Worm (Caenorhabditis elegans): ENCODE measurements around the gene C35D10.8.

The C35D10.8 gene

ce11 chrIII:4837429-4837828 lies 17.6 kb upstream of the C35D10.8 start, which contains the start of the genes acbp-7 and F26A1.19:
TSS of gene acbp-7 (plus strand) at chrIII:4837729.
TSS of gene F26A1.19 (plus strand) at chrIII:4837731.
- TF ChIP-seq tbx-8 (GFP tag; optimal IDR thresholded peaks at IDR 0.05), result no peak

- TF ChIP-seq mep-1 (tag; optimal IDR thresholded peaks at IDR 0.05) (no peak), cnd-1 (tag; optimal IDR thresholded peaks at IDR 0.05) (no peak), unc-120 (tag; optimal IDR thresholded peaks at IDR 0.05; ENCODE audit: poor library complexity, severe bottlenecking) (no peak), hlh-1 (tag; optimal IDR thresholded peaks at IDR 0.05) (no peak), ham-2 (GFP tag; optimal IDR thresholded peaks at IDR 0.05) (no peak), ces-1 (GFP tag; optimal IDR thresholded peaks at IDR 0.05) (no peak), snpc-4 (tag; optimal IDR thresholded peaks at IDR 0.05) (no peak), nhr-28 (tag; optimal IDR thresholded peaks at IDR 0.05) (no peak), unc-39 (tag; optimal IDR thresholded peaks at IDR 0.05) (no peak), ceh-43 (GFP tag; optimal IDR thresholded peaks at IDR 0.05) (no peak), ztf-11 (tag; optimal IDR thresholded peaks at IDR 0.05) (no peak), nhr-12 (tag; optimal IDR thresholded peaks at IDR 0.05) (no peak), ceh-83 (GFP tag; optimal IDR thresholded peaks at IDR 0.05) (no peak), sem-2 (GFP tag; optimal IDR thresholded peaks at IDR 0.05) (no peak), unc-62 (GFP tag; optimal IDR thresholded peaks at IDR 0.05) (no peak)
Observed at ce11 chrIII:4842173-4842572, 12.8 kb upstream of the C35D10.8 start, which contains the start of gene clec-156. TSS of gene clec-156 (minus strand) at chrIII:4842273.

DNA sequence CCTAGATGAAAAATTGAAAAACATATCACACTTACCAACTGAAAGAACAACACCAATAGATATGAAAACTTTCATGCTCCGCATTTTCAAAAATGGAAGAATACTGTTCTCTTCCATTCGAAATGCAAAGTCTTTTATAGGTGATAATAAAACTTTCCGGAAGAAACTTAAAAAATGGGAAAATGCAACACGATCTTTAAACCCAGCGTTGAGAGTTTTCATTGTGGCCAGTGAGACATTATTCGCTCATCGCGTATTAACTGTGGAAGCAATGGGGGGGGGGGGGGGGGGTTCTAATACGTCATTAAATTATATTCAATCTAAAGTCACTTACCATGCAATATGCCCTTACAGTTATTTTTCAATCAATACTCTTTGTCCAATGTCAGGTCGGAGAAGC lies 10.7 kb upstream of the C35D10.8 start, which contains the start of the genes clec-157 and fkh-5:
clec-157 (minus strand) TSS at position 101 of the 400 bp plus-strand sequence.
fkh-5 (plus strand) TSS at position 336 of the 400 bp plus-strand sequence.
- no peak for TF ChIP-seq ceh-43 (GFP tag; optimal IDR thresholded peaks at IDR 0.05)
- no peak for TF ChIP-seq nhr-237 (tag; optimal IDR thresholded peaks at IDR 0.05)
- no peak for TF ChIP-seq elt-1 (tag; optimal IDR thresholded peaks at IDR 0.05; ENCODE audit: borderline replicate concordance, insufficient read depth)
- no peak for TF ChIP-seq pha-4 (tag; optimal IDR thresholded peaks at IDR 0.05)
- no peak for TF ChIP-seq ceh-39 (tag; optimal IDR thresholded peaks at IDR 0.05)
- no peak for TF ChIP-seq elt-3 (tag; optimal IDR thresholded peaks at IDR 0.05)
- no peak for TF ChIP-seq ztf-11 (tag; optimal IDR thresholded peaks at IDR 0.05)
- TF ChIP-seq flh-1 (GFP tag; optimal IDR thresholded peaks at IDR 0.05), result no peak
- no peak for TF ChIP-seq zip-8 (tag; optimal IDR thresholded peaks at IDR 0.05)
- TF ChIP-seq sptf-1 (tag; optimal IDR thresholded peaks at IDR 0.05), result no peak
- TF ChIP-seq cnd-1 (tag; optimal IDR thresholded peaks at IDR 0.05), result no peak
- no peak for TF ChIP-seq nhr-76 (tag; optimal IDR thresholded peaks at IDR 0.05)
- TF ChIP-seq ceh-83 (GFP tag; optimal IDR thresholded peaks at IDR 0.05), result no peak
- TF ChIP-seq M03D4.4 (tag; optimal IDR thresholded peaks at IDR 0.05), result no peak
- no peak for TF ChIP-seq mep-1 (tag; optimal IDR thresholded peaks at IDR 0.05)
- TF ChIP-seq unc-62 (GFP tag; optimal IDR thresholded peaks at IDR 0.05), result no peak
- no peak for TF ChIP-seq hlh-1 (tag; optimal IDR thresholded peaks at IDR 0.05)
- no peak for TF ChIP-seq ces-1 (GFP tag; optimal IDR thresholded peaks at IDR 0.05)

DNA sequence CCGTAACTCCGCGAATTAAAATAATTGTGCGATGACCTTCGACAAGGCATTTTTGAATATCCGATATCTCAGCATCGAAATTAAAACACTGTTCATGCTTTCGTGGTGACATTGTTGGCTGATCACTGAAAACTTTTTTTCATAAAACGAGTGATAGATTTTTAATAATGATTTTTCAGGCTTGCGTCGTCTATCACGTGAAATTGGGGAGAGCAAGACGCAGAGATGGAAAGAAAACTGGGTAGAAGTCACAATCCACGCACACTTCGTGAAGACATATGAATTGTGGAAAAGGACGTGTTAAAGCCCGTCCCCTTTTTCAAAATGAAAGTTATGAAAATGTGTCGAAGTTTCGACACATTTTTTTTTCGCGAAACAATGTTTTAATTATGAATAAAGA lies 5.3 kb upstream of the C35D10.8 start, which contains the start of gene nonu-1:
nonu-1 (minus strand) TSS at position 169 of the 400 bp plus-strand sequence.
- TF ChIP-seq unc-62 (GFP tag; optimal IDR thresholded peaks at IDR 0.05), result no peak
- no peak for TF ChIP-seq ceh-43 (GFP tag; optimal IDR thresholded peaks at IDR 0.05)
- no peak for TF ChIP-seq nhr-28 (tag; optimal IDR thresholded peaks at IDR 0.05)
- no peak for TF ChIP-seq M03D4.4 (tag; optimal IDR thresholded peaks at IDR 0.05)
- no peak for TF ChIP-seq mab-5 (tag; optimal IDR thresholded peaks at IDR 0.05)

- TF ChIP-seq mls-2 (tag; optimal IDR thresholded peaks at IDR 0.05) (no peak), mep-1 (tag; optimal IDR thresholded peaks at IDR 0.05) (peak; percentile 23), drap-1 (GFP tag; optimal IDR thresholded peaks at IDR 0.05) (no peak), nhr-28 (tag; optimal IDR thresholded peaks at IDR 0.05) (no peak), flh-1 (GFP tag; optimal IDR thresholded peaks at IDR 0.05) (no peak), ceh-43 (GFP tag; optimal IDR thresholded peaks at IDR 0.05) (no peak), nhr-76 (tag; optimal IDR thresholded peaks at IDR 0.05) (no peak), M03D4.4 (tag; optimal IDR thresholded peaks at IDR 0.05) (no peak), zip-8 (tag; optimal IDR thresholded peaks at IDR 0.05) (no peak), ztf-11 (tag; optimal IDR thresholded peaks at IDR 0.05) (no peak), unc-39 (tag; optimal IDR thresholded peaks at IDR 0.05) (no peak), bed-3 (GFP tag; optimal IDR thresholded peaks at IDR 0.05) (no peak), blmp-1 (tag; optimal IDR thresholded peaks at IDR 0.05) (no peak), nhr-12 (tag; optimal IDR thresholded peaks at IDR 0.05) (no peak), pha-4 (tag; optimal IDR thresholded peaks at IDR 0.05) (peak; percentile 41), tbx-8 (GFP tag; optimal IDR thresholded peaks at IDR 0.05) (no peak), elt-1 (tag; optimal IDR thresholded peaks at IDR 0.05; ENCODE audit: borderline replicate concordance, insufficient read depth) (no peak), lsy-2 (tag; optimal IDR thresholded peaks at IDR 0.05) (peak; percentile 52), lin-32 (GFP tag; optimal IDR thresholded peaks at IDR 0.05) (no peak), lin-13 (tag; optimal IDR thresholded peaks at IDR 0.05) (no peak), ceh-39 (tag; optimal IDR thresholded peaks at IDR 0.05) (no peak), snpc-4 (tag; optimal IDR thresholded peaks at IDR 0.05) (no peak), mab-5 (tag; optimal IDR thresholded peaks at IDR 0.05) (no peak), unc-120 (tag; optimal IDR thresholded peaks at IDR 0.05; ENCODE audit: poor library complexity, severe bottlenecking) (no peak), ces-1 (GFP tag; optimal IDR thresholded peaks at IDR 0.05) (peak; percentile 5), cnd-1 (tag; optimal IDR thresholded peaks at IDR 0.05) (no peak), sem-2 (GFP tag; optimal IDR thresholded peaks at IDR 0.05) (no peak), ham-2 (GFP tag; optimal IDR thresholded peaks at IDR 0.05) (no peak), nhr-237 (tag; optimal IDR thresholded peaks at IDR 0.05) (peak; percentile 19), nhr-2 (tag; optimal IDR thresholded peaks at IDR 0.05) (no peak), unc-62 (GFP tag; optimal IDR thresholded peaks at IDR 0.05) (no peak), elt-3 (tag; optimal IDR thresholded peaks at IDR 0.05) (no peak), ceh-83 (GFP tag; optimal IDR thresholded peaks at IDR 0.05) (no peak), hlh-1 (tag; optimal IDR thresholded peaks at IDR 0.05) (no peak), sptf-1 (tag; optimal IDR thresholded peaks at IDR 0.05) (no peak)
Observed at ce11 chrIII:4850139-4850538, 4.9 kb upstream of the C35D10.8 start, which contains the start of gene F26A1.1. TSS of gene F26A1.1 (plus strand) at chrIII:4850507.

All from whole organism, mixed stage, embryonic.